Fruit fly (Drosophila melanogaster): ENCODE data around the gene epsilonCOP.

DNA sequence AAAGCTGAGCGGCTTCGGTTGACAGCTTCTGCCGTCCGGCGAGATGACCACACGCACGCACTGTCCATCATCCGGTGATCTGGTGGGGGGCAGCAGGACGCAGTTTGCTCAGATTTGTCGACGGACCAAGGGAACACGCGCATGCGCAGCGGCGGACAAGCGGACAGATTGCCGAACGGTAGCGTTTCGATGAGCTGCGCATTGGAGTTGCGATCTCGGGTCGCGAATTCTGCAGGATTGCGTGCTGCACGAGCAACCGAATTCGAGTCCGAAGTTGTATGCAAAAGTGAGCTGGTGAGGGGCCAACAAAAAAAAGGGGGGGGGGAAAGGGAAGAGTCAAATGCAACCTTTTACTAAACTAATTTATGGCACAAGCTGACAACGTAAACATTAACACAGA, 44.8 kb downstream of the epsilonCOP start:
- TF ChIP-seq CG8478 (optimal IDR thresholded peaks at IDR 0.05) = no peak
- no peak for TF ChIP-seq CTCF (optimal IDR thresholded peaks at IDR 0.05)

All from S2 (cell line).